Fruit fly (Drosophila melanogaster): Measurements from ENCODE around the gene dgt4.

The dgt4 gene

DNA sequence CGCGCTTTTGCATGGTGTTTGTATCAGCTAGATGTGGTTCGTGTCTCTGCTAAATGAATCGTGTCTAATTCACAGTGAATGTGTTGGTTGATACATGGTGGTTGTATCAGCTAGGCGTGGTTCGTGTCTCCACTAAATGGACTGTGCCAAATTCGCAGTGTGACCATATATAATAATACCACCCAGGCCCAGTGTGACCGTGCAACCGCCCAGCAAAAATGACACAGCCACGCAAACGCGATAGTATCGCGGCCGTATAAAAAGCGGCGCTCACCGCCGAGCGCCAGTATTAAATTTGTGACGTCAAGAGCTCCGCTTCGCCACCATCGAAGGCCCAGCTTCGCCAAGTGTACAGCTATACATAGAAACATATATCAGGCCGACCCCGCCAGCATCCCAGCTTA, 7.7 kb upstream of the dgt4 start, which contains the start of gene cib (continued):
- TF ChIP-seq CG2120 (GFP tag; optimal IDR thresholded peaks at IDR 0.05), result peak; percentile 47
- peak; percentile 14 for TF ChIP-seq HLHmδ (GFP tag; optimal IDR thresholded peaks at IDR 0.05)
- peak; percentile 86; the same call in 2 of the 3 replicates for TF ChIP-seq CG11560 (tag; IDR thresholded peaks at IDR 0.05)
- TF ChIP-seq CG13775 (GFP tag; optimal IDR thresholded peaks at IDR 0.05), result no peak
- peak; percentile 23 for TF ChIP-seq MTF-1 (GFP tag; optimal IDR thresholded peaks at IDR 0.05; ENCODE audit: borderline replicate concordance)
- TF ChIP-seq Fer1 (GFP tag; optimal IDR thresholded peaks at IDR 0.05), result peak; percentile 29
- TF ChIP-seq stc (GFP tag; IDR thresholded peaks at IDR 0.05), result no peak
- TF ChIP-seq CG12744 (GFP tag; optimal IDR thresholded peaks at IDR 0.05), result peak; percentile 66
- TF ChIP-seq bowl (GFP tag; IDR thresholded peaks at IDR 0.05), result no peak
- TF ChIP-seq ATbp (GFP tag; optimal IDR thresholded peaks at IDR 0.05), result peak; percentile 45
- peak; percentile 65 for TF ChIP-seq Rfx (GFP tag; IDR thresholded peaks at IDR 0.05)
- TF ChIP-seq NfI (GFP tag; optimal IDR thresholded peaks at IDR 0.05), result peak; percentile 26
- no peak for TF ChIP-seq tap (tag; optimal IDR thresholded peaks at IDR 0.05)
- TF ChIP-seq PHDP (tag; optimal IDR thresholded peaks at IDR 0.05), result peak; percentile 31
- no peak for TF ChIP-seq Atf6 (GFP tag; IDR thresholded peaks at IDR 0.05)
- TF ChIP-seq jumu (GFP tag; optimal IDR thresholded peaks at IDR 0.05), result no peak
- peak; percentile 32 for TF ChIP-seq CG13296 (GFP tag; optimal IDR thresholded peaks at IDR 0.05)
- TF ChIP-seq Asciz (GFP tag; optimal IDR thresholded peaks at IDR 0.05), result no peak
- no peak for TF ChIP-seq Mes4 (GFP tag; optimal IDR thresholded peaks at IDR 0.05)
- TF ChIP-seq Vsx1 (GFP tag; optimal IDR thresholded peaks at IDR 0.05), result no peak
- TF ChIP-seq CG17829 (tag; optimal IDR thresholded peaks at IDR 0.05), result peak; percentile 72
- peak; percentile 50; the same call in 2 of the 3 replicates for TF ChIP-seq CG14860 (GFP tag; IDR thresholded peaks at IDR 0.05; ENCODE audit: partially characterized antibody)
- TF ChIP-seq cwo (GFP tag; optimal IDR thresholded peaks at IDR 0.05), result no peak
- no peak for TF ChIP-seq klu (GFP tag; IDR thresholded peaks at IDR 0.05)
- no peak for TF ChIP-seq CG7556 (GFP tag; optimal IDR thresholded peaks at IDR 0.05)
- TF ChIP-seq corto (GFP tag; optimal IDR thresholded peaks at IDR 0.05), result no peak
- TF ChIP-seq CG10431 (GFP tag; optimal IDR thresholded peaks at IDR 0.05), result peak; percentile 53
- TF ChIP-seq Dek (tag; optimal IDR thresholded peaks at IDR 0.05), result peak; percentile 18
- TF ChIP-seq ro (GFP tag; IDR thresholded peaks at IDR 0.05), result no peak
- no peak for TF ChIP-seq CG2202 (tag; optimal IDR thresholded peaks at IDR 0.05)
- TF ChIP-seq z (GFP tag; IDR thresholded peaks at IDR 0.05), result no peak
- peak; percentile 33 for TF ChIP-seq CG11398 (GFP tag; optimal IDR thresholded peaks at IDR 0.05)
- TF ChIP-seq CG12219 (GFP tag; optimal IDR thresholded peaks at IDR 0.05), result no peak
- no peak for TF ChIP-seq CG10274 (GFP tag; optimal IDR thresholded peaks at IDR 0.05)
- no peak for TF ChIP-seq CG9727 (GFP tag; optimal IDR thresholded peaks at IDR 0.05)
- TF ChIP-seq CG2678 (tag; optimal IDR thresholded peaks at IDR 0.05), result no peak
- TF ChIP-seq sima (GFP tag; optimal IDR thresholded peaks at IDR 0.05), result no peak
- no peak for TF ChIP-seq croc (GFP tag; conservative IDR thresholded peaks at IDR 0.05)
- TF ChIP-seq ind (GFP tag; optimal IDR thresholded peaks at IDR 0.05), result no peak
- no peak for TF ChIP-seq CG10462 (GFP tag; optimal IDR thresholded peaks at IDR 0.05)
- TF ChIP-seq Scr (GFP tag; IDR thresholded peaks at IDR 0.05; ENCODE audit: partially characterized antibody), result peak; percentile 82
- TF ChIP-seq NC2β (GFP tag; optimal IDR thresholded peaks at IDR 0.05), result peak; percentile 65
- TF ChIP-seq CG2116 (GFP tag; optimal IDR thresholded peaks at IDR 0.05), result peak; percentile 68
- peak; percentile 54 for TF ChIP-seq CG9932 (GFP tag; IDR thresholded peaks at IDR 0.05)
- peak; percentile 43; the same call in 1 of the 2 replicates for TF ChIP-seq slbo (GFP tag; IDR thresholded peaks at IDR 0.05)
- no peak for TF ChIP-seq CG10147 (GFP tag; optimal IDR thresholded peaks at IDR 0.05)
- no peak for TF ChIP-seq ash1 (GFP tag; optimal IDR thresholded peaks at IDR 0.05)
- no peak for TF ChIP-seq da (GFP tag; optimal IDR thresholded peaks at IDR 0.05)
- TF ChIP-seq HLH4C (GFP tag; IDR thresholded peaks at IDR 0.05; ENCODE audit: partially characterized antibody), result peak; percentile 68
- TF ChIP-seq kni (GFP tag; optimal IDR thresholded peaks at IDR 0.05), result no peak
- TF ChIP-seq CG8924 (tag; optimal IDR thresholded peaks at IDR 0.05), result peak; percentile 28

Data from whole organism, embryonic.